Worm (Caenorhabditis elegans) whole organism, L4 larva: Measurements from ENCODE around the gene inpp-5K.

Source experiments
- D1046.2 ChIP-seq: fragments of 200-800 bp; sonication (Bioruptor generic); IDR thresholded peaks from 2 replicates; pipeline ENCODE4 v1.3.6; 2022; ENCODE audit warnings: missing genetic modification characterization, missing compliant biosample characterization
- F26F4.8 ChIP-seq: fragments of 200-800 bp; sonication (Bioruptor generic); conservative IDR thresholded peaks from 2 replicates; pipeline ENCODE4 v1.3.6; 2022; ENCODE audit warnings: missing genetic modification characterization, missing compliant biosample characterization
- F37D6.2 ChIP-seq: sonication (generic microtip); optimal IDR thresholded peaks from 2 replicates; lab custom pipeline; 2016; ENCODE audit warnings: mild to moderate bottlenecking, missing genetic modification characterization, missing compliant biosample characterization
- R02D3.7 ChIP-seq: fragments of 150-350 bp; sonication (generic microtip); optimal IDR thresholded peaks from 3 replicates; lab custom pipeline; 2014; ENCODE audit warnings: missing biosample characterization, missing genetic modification characterization
- T20F7.1 ChIP-seq: fragments of 200-800 bp; sonication (Bioruptor generic); optimal IDR thresholded peaks from 2 replicates; lab custom pipeline; 2018; ENCODE audit warnings: mild to moderate bottlenecking, missing genetic modification characterization, missing compliant biosample characterization
- Y48G9A.11 ChIP-seq: fragments of 200-800 bp; sonication (Bioruptor generic); IDR thresholded peaks from 2 replicates; pipeline ENCODE4 v1.3.6; 2022; ENCODE audit warnings: missing genetic modification reagents, missing genetic modification characterization, missing compliant biosample characterization
- Y5F2A.4 ChIP-seq: fragments of 200-800 bp; sonication (Bioruptor generic); optimal IDR thresholded peaks from 2 replicates; lab custom pipeline; 2018; ENCODE audit warnings: mild to moderate bottlenecking, missing genetic modification characterization, missing compliant biosample characterization
- ZK337.2 ChIP-seq: fragments of 200-800 bp; sonication (Bioruptor generic); IDR thresholded peaks from 2 replicates; pipeline ENCODE4 v1.3.6; 2022; ENCODE audit warnings: missing genetic modification reagents, missing genetic modification characterization, missing compliant biosample characterization
- aha-1 ChIP-seq: fragments of 150-350 bp; peaks from one replicate; lab custom pipeline; 2014; ENCODE audit warnings: missing biosample characterization, missing genetic modification characterization
- attf-4 ChIP-seq: sonication (generic microtip); optimal IDR thresholded peaks from 3 replicates; lab custom pipeline; 2017; ENCODE audit warnings: missing biosample characterization, missing genetic modification characterization
- ceh-44 ChIP-seq: fragments of 200-800 bp; sonication (Bioruptor generic); IDR thresholded peaks from 2 replicates; pipeline ENCODE4 v1.3.6; 2022; ENCODE audit warnings: missing genetic modification reagents, missing genetic modification characterization, missing compliant biosample characterization
- ceh-82 ChIP-seq: sonication (generic microtip); optimal IDR thresholded peaks from 2 replicates; lab custom pipeline; 2017; ENCODE audit warnings: missing biosample characterization, missing genetic modification characterization
- ces-1 ChIP-seq: fragments of 150-350 bp; sonication (generic microtip); optimal IDR thresholded peaks from 4 replicates; lab custom pipeline; 2014; ENCODE audit warnings: missing biosample characterization, missing genetic modification reagents, missing genetic modification characterization
- cey-2 ChIP-seq: sonication (generic microtip); optimal IDR thresholded peaks from 3 replicates; lab custom pipeline; 2017; ENCODE audit warnings: missing genetic modification characterization, mild to moderate bottlenecking, missing compliant biosample characterization, antibody characterized with exemption, borderline replicate concordance; ENCODE audit not compliant: insufficient read depth
- daf-12 ChIP-seq: fragments of 150-350 bp; optimal IDR thresholded peaks from 2 replicates; lab custom pipeline; 2014; ENCODE audit warnings: missing biosample characterization, missing genetic modification reagents, missing genetic modification characterization
- daf-19 ChIP-seq: fragments of 200-800 bp; sonication (Bioruptor generic); conservative IDR thresholded peaks from 2 replicates; pipeline ENCODE4 v1.3.6; 2022; ENCODE audit warnings: missing genetic modification characterization, missing compliant biosample characterization
- dmd-8 ChIP-seq: fragments of 200-800 bp; sonication (Bioruptor generic); IDR thresholded peaks from 2 replicates; pipeline ENCODE4 v1.3.6; 2022; ENCODE audit warnings: missing genetic modification characterization, missing compliant biosample characterization
- dmd-9 ChIP-seq: fragments of 200-800 bp; sonication (Bioruptor generic); IDR thresholded peaks from 2 replicates; pipeline ENCODE4 v1.3.6; 2022; ENCODE audit warnings: missing genetic modification reagents, missing genetic modification characterization, missing compliant biosample characterization
- dpl-1 ChIP-seq: fragments of 150-350 bp; optimal IDR thresholded peaks from 2 replicates; lab custom pipeline; 2014; ENCODE audit warnings: missing biosample characterization, missing genetic modification reagents, missing genetic modification characterization
- dve-1 ChIP-seq: sonication (generic microtip); optimal IDR thresholded peaks from 2 replicates; lab custom pipeline; 2017; ENCODE audit warnings: antibody characterized with exemption, mild to moderate bottlenecking, missing genetic modification characterization, missing compliant biosample characterization; ENCODE audit not compliant: insufficient read depth
- egl-27 ChIP-seq: sonication (generic microtip); optimal IDR thresholded peaks from 3 replicates; lab custom pipeline; 2017; ENCODE audit warnings: missing biosample characterization, missing genetic modification reagents, missing genetic modification characterization
- egl-43 ChIP-seq: fragments of 200-800 bp; sonication (Bioruptor generic); IDR thresholded peaks from 2 replicates; pipeline ENCODE4 v1.3.6; 2022; ENCODE audit warnings: missing genetic modification reagents, missing genetic modification characterization, missing compliant biosample characterization
- fos-1 ChIP-seq: fragments of 150-350 bp; optimal IDR thresholded peaks from 2 replicates; lab custom pipeline; 2014; ENCODE audit warnings: missing biosample characterization, missing genetic modification characterization
- gei-8 ChIP-seq: fragments of 200-800 bp; sonication (Bioruptor generic); optimal IDR thresholded peaks from 2 replicates; lab custom pipeline; 2018; ENCODE audit warnings: mild to moderate bottlenecking, missing genetic modification characterization, missing compliant biosample characterization
- hif-1 ChIP-seq, 2 experiments: sonication (generic microtip); optimal IDR thresholded peaks; 2 replicates each; lab custom pipeline; 2016 to 2017; ENCODE audit warnings: missing compliant biosample characterization in 2 of 2, missing genetic modification characterization in 2 of 2, missing genetic modification reagents in 2 of 2, missing genotype in 2 of 2, mild to moderate bottlenecking in 1 of 2
- hlh-11 ChIP-seq: fragments of 200-800 bp; sonication (Bioruptor generic); optimal IDR thresholded peaks from 2 replicates; lab custom pipeline; 2018; ENCODE audit warnings: mild to moderate bottlenecking, missing genetic modification characterization, missing compliant biosample characterization
- jun-1 ChIP-seq: fragments of 150-350 bp; optimal IDR thresholded peaks from 2 replicates; lab custom pipeline; 2014; ENCODE audit warnings: missing biosample characterization, missing genetic modification reagents, missing genetic modification characterization
- lim-7 ChIP-seq: fragments of 200-800 bp; sonication (Bioruptor generic); IDR thresholded peaks from 2 replicates; pipeline ENCODE4 v1.3.6; 2022; ENCODE audit warnings: missing genetic modification characterization, missing compliant biosample characterization
- lin-1 ChIP-seq: fragments of 200-800 bp; sonication (Bioruptor generic); IDR thresholded peaks from 2 replicates; pipeline ENCODE4 v1.3.6; 2022; ENCODE audit warnings: missing genetic modification reagents, missing genetic modification characterization, missing compliant biosample characterization
- lin-13 ChIP-seq: fragments of 150-350 bp; optimal IDR thresholded peaks from 2 replicates; lab custom pipeline; 2014; ENCODE audit warnings: missing biosample characterization, missing genetic modification reagents, missing genetic modification characterization
- lin-38 ChIP-seq: fragments of 200-800 bp; sonication (Bioruptor generic); IDR thresholded peaks from 2 replicates; pipeline ENCODE4 v1.3.6; 2022; ENCODE audit warnings: missing genetic modification reagents, missing genetic modification characterization, missing compliant biosample characterization
- lin-39 ChIP-seq: fragments of 150-350 bp; optimal IDR thresholded peaks from 2 replicates; lab custom pipeline; 2014; ENCODE audit warnings: missing biosample characterization, missing genetic modification reagents, missing genetic modification characterization
- lir-3 ChIP-seq: sonication (generic microtip); optimal IDR thresholded peaks from 2 replicates; lab custom pipeline; 2016; ENCODE audit warnings: mild to moderate bottlenecking, missing genetic modification characterization, missing compliant biosample characterization
- lsy-2 ChIP-seq, 2 experiments: fragments of 150-350 bp in 1 of 2; sonication (generic microtip) in 1 of 2; optimal IDR thresholded peaks; 2 replicates each; lab custom pipeline; 2014 to 2017; ENCODE audit warnings: missing biosample characterization in 2 of 2, missing genetic modification characterization in 2 of 2
- mdl-1 ChIP-seq, 2 experiments: fragments of 150-350 bp in 1 of 2; sonication (generic microtip) in 1 of 2; optimal IDR thresholded peaks; 2 replicates each; lab custom pipeline; 2014 to 2017; ENCODE audit warnings: missing biosample characterization in 2 of 2, missing genetic modification characterization in 2 of 2
- mep-1 ChIP-seq: fragments of 150-350 bp; sonication (generic microtip); optimal IDR thresholded peaks from 3 replicates; lab custom pipeline; 2014; ENCODE audit warnings: missing biosample characterization, missing genetic modification characterization
- mes-2 ChIP-seq: sonication (generic microtip); optimal IDR thresholded peaks from 2 replicates; lab custom pipeline; 2016; ENCODE audit warnings: missing genotype, mild to moderate bottlenecking, missing genetic modification characterization, missing compliant biosample characterization; ENCODE audit not compliant: poor library complexity, severe bottlenecking
- mxl-2 ChIP-seq: fragments of 200-800 bp; sonication (Bioruptor generic); conservative IDR thresholded peaks from 2 replicates; pipeline ENCODE4 v1.3.6; 2022; ENCODE audit warnings: missing genetic modification reagents, missing genetic modification characterization, missing compliant biosample characterization
- mxl-3 ChIP-seq: fragments of 200-800 bp; sonication (Bioruptor generic); optimal IDR thresholded peaks from 2 replicates; lab custom pipeline; 2018; ENCODE audit warnings: mild to moderate bottlenecking, missing genetic modification characterization, missing compliant biosample characterization
- nhr-102 ChIP-seq: sonication (generic microtip); optimal IDR thresholded peaks from 2 replicates; lab custom pipeline; 2016; ENCODE audit warnings: mild to moderate bottlenecking, missing genetic modification characterization, moderate library complexity, missing compliant biosample characterization
- nhr-237 ChIP-seq: sonication (generic microtip); optimal IDR thresholded peaks from 2 replicates; lab custom pipeline; 2017; ENCODE audit warnings: missing biosample characterization, missing genetic modification characterization
- nhr-28 ChIP-seq: fragments of 150-350 bp; optimal IDR thresholded peaks from 2 replicates; lab custom pipeline; 2014; ENCODE audit warnings: missing biosample characterization, missing genetic modification characterization
- nhr-42 ChIP-seq: fragments of 200-800 bp; sonication (Bioruptor generic); IDR thresholded peaks from 2 replicates; pipeline ENCODE4 v1.3.6; 2022; ENCODE audit warnings: missing genetic modification characterization, missing compliant biosample characterization
- php-3 ChIP-seq: fragments of 200-800 bp; sonication (Bioruptor generic); IDR thresholded peaks from 2 replicates; pipeline ENCODE4 v1.3.6; 2022; ENCODE audit warnings: missing genetic modification reagents, missing genetic modification characterization, missing compliant biosample characterization
- pqm-1 ChIP-seq: sonication (generic microtip); optimal IDR thresholded peaks from 2 replicates; lab custom pipeline; 2017; ENCODE audit warnings: missing biosample characterization, missing genetic modification characterization
- rbr-2 ChIP-seq: sonication (generic microtip); optimal IDR thresholded peaks from 2 replicates; lab custom pipeline; 2016; ENCODE audit warnings: missing genotype, missing genetic modification characterization, missing compliant biosample characterization
- snpc-1.2 ChIP-seq: fragments of 200-800 bp; sonication (Bioruptor generic); IDR thresholded peaks from 2 replicates; pipeline ENCODE4 v1.3.6; 2022; ENCODE audit warnings: missing genetic modification reagents, missing genetic modification characterization, missing compliant biosample characterization
- unc-62 ChIP-seq, 3 experiments: fragments of 150-350 bp in 1 of 3; sonication (generic microtip); optimal IDR thresholded peaks in 2 of 3; peaks in 1 of 3; 1 replicate in 1 of 3; 2 replicates in 2 of 3; lab custom pipeline; 2014 to 2017; ENCODE audit warnings: missing biosample characterization in 3 of 3, missing genetic modification characterization in 3 of 3, missing genetic modification reagents in 3 of 3, missing genotype in 1 of 3
- zfp-3 ChIP-seq: fragments of 200-800 bp; sonication (Bioruptor generic); conservative IDR thresholded peaks from 2 replicates; pipeline ENCODE4 v1.3.6; 2022; ENCODE audit warnings: missing genetic modification reagents, missing genetic modification characterization, missing compliant biosample characterization
- zip-11 ChIP-seq: fragments of 200-800 bp; sonication (Bioruptor generic); IDR thresholded peaks from 2 replicates; pipeline ENCODE4 v1.3.6; 2022; ENCODE audit warnings: missing genetic modification characterization, missing compliant biosample characterization
- zip-2 ChIP-seq: fragments of 150-350 bp; optimal IDR thresholded peaks from 2 replicates; lab custom pipeline; 2014; ENCODE audit warnings: missing biosample characterization, missing genetic modification characterization

Gene inpp-5K

ce11 chrIII:8126978-8127377 is 34.2 kb downstream of the inpp-5K start:
- TF ChIP-seq daf-12 (tag; lab: Kevin White, UChicago) (no peak), mxl-3 (peak; percentile 41), rbr-2 (tag; lab: Kevin White, UChicago) (peak; percentile 13), fos-1 (no peak), zip-11 (no peak), zip-2 (tag; lab: Kevin White, UChicago) (no peak), mxl-2 (no peak), nhr-237 (no peak), nhr-42 (GFP tag; lab: Robert Waterston, UW) (no peak), ZK337.2 (no peak), Y48G9A.11 (GFP tag; lab: Robert Waterston, UW) (no peak), lin-13 (GFP tag; lab: Kevin White, UChicago) (no peak), mep-1 (tag; lab: Kevin White, UChicago) (peak; percentile 27), egl-27 (tag; lab: Kevin White, UChicago) (no peak), dmd-8 (GFP tag; lab: Robert Waterston, UW) (no peak), cey-2 (tag; lab: Kevin White, UChicago) (no peak), hlh-11 (peak; percentile 47), aha-1 (tag; lab: Kevin White, UChicago) (peak; percentile 85), mdl-1 (tag; optimal IDR thresholded peaks at IDR 0.05; lab: Kevin White, UChicago) (peak in 1 of 2 experiments; percentile 11), D1046.2 (no peak), lin-1 (GFP tag; lab: Robert Waterston, UW) (no peak), F26F4.8 (GFP tag; lab: Robert Waterston, UW) (no peak), mes-2 (tag; lab: Kevin White, UChicago) (peak; percentile 12), dve-1 (tag; lab: Kevin White, UChicago) (no peak), attf-4 (tag; lab: Kevin White, UChicago) (no peak), nhr-28 (tag; lab: Kevin White, UChicago) (peak; percentile 46), ces-1 (GFP tag; lab: Kevin White, UChicago) (no peak), php-3 (no peak), zfp-3 (GFP tag; lab: Robert Waterston, UW) (no peak), lsy-2 (tag; optimal IDR thresholded peaks at IDR 0.05; lab: Kevin White, UChicago) (peak in 1 of 2 experiments; percentile 36), lin-38 (GFP tag; lab: Robert Waterston, UW) (no peak), jun-1 (tag; lab: Kevin White, UChicago) (no peak), ceh-44 (GFP tag; lab: Robert Waterston, UW) (no peak), dmd-9 (GFP tag; lab: Robert Waterston, UW) (no peak), hif-1 (tag; optimal IDR thresholded peaks at IDR 0.05; lab: Kevin White, UChicago) (no peak), R02D3.7 (no peak), unc-62 (GFP tag; optimal IDR thresholded peaks at IDR 0.05 in 1 of 2; lab: Kevin White, UChicago) (no peak), unc-62 (tag; optimal IDR thresholded peaks at IDR 0.05; lab: Kevin White, UChicago) (no peak), daf-19 (GFP tag; lab: Robert Waterston, UW) (no peak), lim-7 (GFP tag; lab: Robert Waterston, UW) (no peak), pqm-1 (tag; lab: Kevin White, UChicago) (no peak), gei-8 (GFP tag; lab: Kevin White, UChicago) (no peak), dpl-1 (no peak), snpc-1.2 (GFP tag; lab: Robert Waterston, UW) (no peak), lin-39 (tag; lab: Kevin White, UChicago) (no peak), T20F7.1 (GFP tag; lab: Kevin White, UChicago) (no peak), Y5F2A.4 (GFP tag; lab: Kevin White, UChicago) (no peak), ceh-82 (tag; lab: Kevin White, UChicago) (no peak), F37D6.2 (no peak), nhr-102 (tag; lab: Kevin White, UChicago) (no peak), lir-3 (tag; lab: Kevin White, UChicago) (no peak), egl-43 (GFP tag; lab: Robert Waterston, UW) (0 out of 2 replicates have a peak, but pooled peaks have one; percentile 36)
